Worm (Caenorhabditis elegans): ENCODE measurements around the gene chil-9.

- no peak for TF ChIP-seq drap-1 (GFP tag; optimal IDR thresholded peaks at IDR 0.05)
- TF ChIP-seq unc-62 (GFP tag; optimal IDR thresholded peaks at IDR 0.05): no peak
- no peak for TF ChIP-seq elt-3 (tag; optimal IDR thresholded peaks at IDR 0.05)
- TF ChIP-seq mep-1 (tag; optimal IDR thresholded peaks at IDR 0.05): no peak
- no peak for TF ChIP-seq nhr-12 (tag; optimal IDR thresholded peaks at IDR 0.05)
- TF ChIP-seq ztf-11 (tag; optimal IDR thresholded peaks at IDR 0.05): no peak
- no peak for TF ChIP-seq unc-39 (tag; optimal IDR thresholded peaks at IDR 0.05)
Observed at ce11 chrII:9834921-9835320, 10.2 kb downstream of the chil-9 start, which contains the start of gene arrd-5.
